Fruit fly (Drosophila melanogaster): Measurements from ENCODE around the gene CG5043.

dm6 chr2L:17455823-17456222 is 22.2 kb downstream of the CG5043 start, which contains the start of gene SPH93:
- TF ChIP-seq CG8478 (optimal IDR thresholded peaks at IDR 0.05) = no peak
- no peak for TF ChIP-seq EcR (GFP tag; optimal IDR thresholded peaks at IDR 0.05)
- no peak for TF ChIP-seq Dll (optimal IDR thresholded peaks at IDR 0.05)
- TF ChIP-seq pan (optimal IDR thresholded peaks at IDR 0.05) = no peak
